Fruit fly (Drosophila melanogaster) whole organism, embryonic: ENCODE measurements around the gene CG32214.
A peak's percentile ranks its signal among the peaks of the same experiment; 100 is the strongest.

Experiments
- Adf1 ChIP-seq: fragments of 200-800 bp; sonication (Bioruptor generic); IDR thresholded peaks from 2 replicates; pipeline ENCODE4 v1.3.6; 2022; ENCODE audit warnings: missing biosample characterization, missing genetic modification characterization
- Atf6 ChIP-seq: fragments of 200-800 bp; sonication (Bioruptor generic); IDR thresholded peaks from 2 replicates; pipeline ENCODE4 v1.3.6; 2022; ENCODE audit warnings: missing biosample characterization, missing genetic modification characterization
- CG10543 ChIP-seq: fragments of 200-800 bp; sonication (Bioruptor generic); optimal IDR thresholded peaks from 3 replicates; lab custom pipeline; 2017; ENCODE audit warnings: missing biosample characterization, mild to moderate bottlenecking, missing genetic modification characterization, moderate library complexity
- CG11093 ChIP-seq: fragments of 200-800 bp; sonication (Bioruptor generic); IDR thresholded peaks from 3 replicates; pipeline ENCODE4 v1.3.6; 2022; ENCODE audit warnings: missing biosample characterization, missing genetic modification characterization
- CG11247 ChIP-seq: fragments of 200-800 bp; sonication (Bioruptor generic); IDR thresholded peaks from 2 replicates; pipeline ENCODE4 v1.3.6; 2022; ENCODE audit warnings: missing biosample characterization, missing genetic modification characterization
- CG12104 ChIP-seq: fragments of 200-800 bp; sonication (Bioruptor generic); optimal IDR thresholded peaks from 3 replicates; lab custom pipeline; 2016; ENCODE audit warnings: missing biosample characterization, missing genetic modification characterization
- CG12769 ChIP-seq: fragments of 200-800 bp; sonication (Bioruptor generic); optimal IDR thresholded peaks from 2 replicates; lab custom pipeline; 2019; ENCODE audit warnings: missing biosample characterization, mild to moderate bottlenecking, missing genetic modification characterization, moderate library complexity
- CG14667 ChIP-seq: fragments of 200-800 bp; sonication (Bioruptor generic); IDR thresholded peaks from 2 replicates; pipeline ENCODE4 v1.3.6; 2022; ENCODE audit warnings: missing biosample characterization, missing genetic modification characterization
- CG15011 ChIP-seq: fragments of 200-800 bp; sonication (Bioruptor generic); optimal IDR thresholded peaks from 3 replicates; lab custom pipeline; 2018; ENCODE audit warnings: missing biosample characterization, mild to moderate bottlenecking, missing genetic modification characterization
- CG17328 ChIP-seq: fragments of 200-800 bp; sonication (Bioruptor generic); IDR thresholded peaks from 2 replicates; pipeline ENCODE4 v1.3.6; 2022; ENCODE audit warnings: missing biosample characterization, missing genetic modification characterization
- CG17802 ChIP-seq: fragments of 200-800 bp; sonication (Bioruptor generic); optimal IDR thresholded peaks from 2 replicates; lab custom pipeline; 2018; ENCODE audit warnings: missing biosample characterization, mild to moderate bottlenecking, missing genetic modification characterization, moderate library complexity
- CG2678 ChIP-seq: fragments of 200-800 bp; sonication (Bioruptor generic); optimal IDR thresholded peaks from 3 replicates; lab custom pipeline; 2019; ENCODE audit warnings: missing biosample characterization, mild to moderate bottlenecking, missing genetic modification characterization, moderate library complexity
- CG4854 ChIP-seq: fragments of 200-800 bp; sonication (Bioruptor generic); optimal IDR thresholded peaks from 2 replicates; lab custom pipeline; 2016; ENCODE audit warnings: missing biosample characterization, missing genetic modification characterization, inconsistent platforms
- CG6854 ChIP-seq: fragments of 200-800 bp; sonication (Bioruptor generic); optimal IDR thresholded peaks from 3 replicates; lab custom pipeline; 2017; ENCODE audit warnings: missing biosample characterization, mild to moderate bottlenecking, missing genetic modification characterization
- CG7839 ChIP-seq: fragments of 200-800 bp; sonication (Bioruptor generic); optimal IDR thresholded peaks from 3 replicates; lab custom pipeline; 2018; ENCODE audit warnings: missing biosample characterization, mild to moderate bottlenecking, missing genetic modification characterization, moderate library complexity
- CG8359 ChIP-seq: fragments of 200-800 bp; sonication (Bioruptor generic); optimal IDR thresholded peaks from 2 replicates; lab custom pipeline; 2017; ENCODE audit warnings: missing biosample characterization, mild to moderate bottlenecking, missing genetic modification characterization, borderline replicate concordance
- CG8765 ChIP-seq: fragments of 200-800 bp; sonication (Bioruptor generic); IDR thresholded peaks from 2 replicates; pipeline ENCODE4 v1.3.6; 2022; ENCODE audit warnings: missing biosample characterization, missing genetic modification characterization
- CG9932 ChIP-seq: fragments of 200-800 bp; sonication (Bioruptor generic); IDR thresholded peaks from 2 replicates; pipeline ENCODE4 v1.3.6; 2022; ENCODE audit warnings: missing biosample characterization, missing genetic modification characterization
- Doc2 ChIP-seq: fragments of 200-800 bp; sonication (Bioruptor generic); IDR thresholded peaks from 2 replicates; pipeline ENCODE4 v1.3.6; 2022; ENCODE audit warnings: missing biosample characterization, missing genetic modification characterization
- ERR ChIP-seq: fragments of 200-800 bp; sonication (Bioruptor generic); optimal IDR thresholded peaks from 2 replicates; lab custom pipeline; 2016; ENCODE audit warnings: missing biosample characterization, missing genetic modification characterization
- Ets65A ChIP-seq: fragments of 200-800 bp; sonication (Bioruptor generic); peaks from one replicate; lab custom pipeline; 2016; ENCODE audit warnings: missing biosample characterization, missing genetic modification characterization
- Fer3 ChIP-seq: fragments of 200-800 bp; sonication (Bioruptor generic); optimal IDR thresholded peaks from 2 replicates; lab custom pipeline; 2018; ENCODE audit warnings: missing biosample characterization, mild to moderate bottlenecking, missing genetic modification characterization, moderate library complexity
- HHEX ChIP-seq: fragments of 200-800 bp; sonication (Bioruptor generic); optimal IDR thresholded peaks from 3 replicates; lab custom pipeline; 2017; ENCODE audit warnings: missing biosample characterization, mild to moderate bottlenecking, missing genetic modification characterization, missing genetic modification reagents
- Hey ChIP-seq: fragments of 200-800 bp; sonication (Bioruptor generic); optimal IDR thresholded peaks from 3 replicates; lab custom pipeline; 2018; ENCODE audit warnings: missing biosample characterization, mild to moderate bottlenecking, missing genetic modification characterization
- Kr ChIP-seq: fragments of 200-800 bp; sonication (Bioruptor generic); optimal IDR thresholded peaks from 2 replicates; lab custom pipeline; 2017; ENCODE audit warnings: missing biosample characterization, mild to moderate bottlenecking, missing genetic modification characterization
- Med ChIP-seq: fragments of 200-800 bp; sonication (Bioruptor generic); peaks from one replicate; lab custom pipeline; 2016; ENCODE audit warnings: missing biosample characterization, missing genetic modification characterization, mild to moderate bottlenecking, inconsistent platforms, moderate library complexity
- Myb ChIP-seq: fragments of 200-800 bp; sonication (Bioruptor generic); optimal IDR thresholded peaks from 2 replicates; lab custom pipeline; 2016; ENCODE audit warnings: missing biosample characterization, missing genetic modification characterization
- NK7.1 ChIP-seq: fragments of 200-800 bp; sonication (Bioruptor generic); optimal IDR thresholded peaks from 3 replicates; lab custom pipeline; 2016; ENCODE audit warnings: missing biosample characterization, missing genetic modification characterization
- Oaz ChIP-seq: fragments of 200-800 bp; sonication (Bioruptor generic); IDR thresholded peaks from 2 replicates; pipeline ENCODE4 v1.3.6; 2022; ENCODE audit warnings: missing biosample characterization, missing genetic modification characterization
- amos ChIP-seq: fragments of 200-800 bp; sonication (Bioruptor generic); IDR thresholded peaks from 2 replicates; pipeline ENCODE4 v1.3.6; 2022; ENCODE audit warnings: missing biosample characterization, missing genetic modification characterization; ENCODE audit not compliant: partially characterized antibody
- aop ChIP-seq: fragments of 200-800 bp; sonication (Bioruptor generic); IDR thresholded peaks from 2 replicates; pipeline ENCODE4 v1.3.6; 2022; ENCODE audit warnings: missing biosample characterization, missing genetic modification characterization
- btn ChIP-seq: fragments of 200-800 bp; sonication (Bioruptor generic); optimal IDR thresholded peaks from 2 replicates; lab custom pipeline; 2016; ENCODE audit warnings: missing biosample characterization, missing genetic modification characterization
- ci ChIP-seq: fragments of 200-800 bp; sonication (Bioruptor generic); IDR thresholded peaks from 3 replicates; pipeline ENCODE4 v1.3.6; 2022; ENCODE audit warnings: missing biosample characterization, missing genetic modification characterization
- corto ChIP-seq: fragments of 200-800 bp; sonication (Bioruptor generic); optimal IDR thresholded peaks from 2 replicates; lab custom pipeline; 2016; ENCODE audit warnings: missing biosample characterization, mild to moderate bottlenecking, missing genetic modification characterization, moderate library complexity
- gem ChIP-seq: fragments of 200-800 bp; sonication (Bioruptor generic); optimal IDR thresholded peaks from 2 replicates; lab custom pipeline; 2019; ENCODE audit warnings: missing biosample characterization, mild to moderate bottlenecking, missing genetic modification characterization, moderate library complexity
- grn ChIP-seq: fragments of 200-800 bp; sonication (Bioruptor generic); optimal IDR thresholded peaks from 3 replicates; lab custom pipeline; 2017; ENCODE audit warnings: missing biosample characterization, missing genetic modification characterization
- ind ChIP-seq: fragments of 200-800 bp; sonication (Bioruptor generic); optimal IDR thresholded peaks from 3 replicates; lab custom pipeline; 2016; ENCODE audit warnings: missing biosample characterization, missing genetic modification characterization
- kni ChIP-seq: fragments of 200-800 bp; sonication (Bioruptor generic); optimal IDR thresholded peaks from 3 replicates; lab custom pipeline; 2017; ENCODE audit warnings: mild to moderate bottlenecking, missing biosample characterization, missing genetic modification reagents, missing genetic modification characterization
- lmd ChIP-seq: fragments of 200-800 bp; sonication (Bioruptor generic); IDR thresholded peaks from 2 replicates; pipeline ENCODE4 v1.3.6; 2022; ENCODE audit warnings: missing biosample characterization, missing genetic modification characterization
- luna ChIP-seq: fragments of 200-800 bp; sonication (Bioruptor generic); optimal IDR thresholded peaks from 2 replicates; lab custom pipeline; 2016; ENCODE audit warnings: missing biosample characterization, missing genetic modification characterization
- mld ChIP-seq: fragments of 200-800 bp; sonication (Bioruptor generic); IDR thresholded peaks from 3 replicates; pipeline ENCODE4 v1.3.6; 2022; ENCODE audit warnings: missing biosample characterization, missing genetic modification characterization; ENCODE audit not compliant: partially characterized antibody
- odd ChIP-seq: fragments of 200-800 bp; sonication (Bioruptor generic); optimal IDR thresholded peaks from 2 replicates; lab custom pipeline; 2017; ENCODE audit warnings: missing biosample characterization, mild to moderate bottlenecking, missing genetic modification characterization
- peb ChIP-seq: fragments of 200-800 bp; sonication (Bioruptor generic); IDR thresholded peaks from 2 replicates; pipeline ENCODE4 v1.3.6; 2022; ENCODE audit warnings: missing biosample characterization, missing genetic modification characterization
- phol ChIP-seq: fragments of 200-800 bp; sonication (Bioruptor generic); optimal IDR thresholded peaks from 3 replicates; lab custom pipeline; 2018; ENCODE audit warnings: missing biosample characterization, mild to moderate bottlenecking, missing genetic modification characterization, moderate library complexity
- pros ChIP-seq: fragments of 200-800 bp; sonication (Bioruptor generic); optimal IDR thresholded peaks from 3 replicates; lab custom pipeline; 2019; ENCODE audit warnings: missing biosample characterization, mild to moderate bottlenecking, missing genetic modification characterization, moderate library complexity
- ro ChIP-seq: fragments of 200-800 bp; sonication (Bioruptor generic); IDR thresholded peaks from 2 replicates; pipeline ENCODE4 v1.3.6; 2022; ENCODE audit warnings: missing biosample characterization, missing genetic modification characterization
- sc ChIP-seq, 3 experiments: fragments of >200 bp in 2 of 3; fragments of 200-800 bp in 1 of 3; sonication (Bioruptor generic) in 1 of 3; optimal IDR thresholded peaks; 2 replicates in 2 of 3; 3 replicates in 1 of 3; lab custom pipeline; 2017; ENCODE audit warnings: mild to moderate bottlenecking in 1 of 3, missing biosample characterization in 1 of 3, missing genetic modification characterization in 1 of 3, missing genetic modification reagents in 1 of 3
- schlank ChIP-seq: fragments of 200-800 bp; sonication (Bioruptor generic); optimal IDR thresholded peaks from 2 replicates; lab custom pipeline; 2018; ENCODE audit warnings: missing biosample characterization, mild to moderate bottlenecking, missing genetic modification characterization
- sim ChIP-seq: fragments of 200-800 bp; sonication (Bioruptor generic); IDR thresholded peaks from 2 replicates; pipeline ENCODE4 v1.3.6; 2022; ENCODE audit warnings: missing biosample characterization, missing genetic modification characterization
- ssp ChIP-seq: fragments of 200-800 bp; sonication (Bioruptor generic); IDR thresholded peaks from 2 replicates; pipeline ENCODE4 v1.3.6; 2022; ENCODE audit warnings: missing biosample characterization, missing genetic modification characterization
- vvl ChIP-seq: fragments of 200-800 bp; sonication (Bioruptor generic); IDR thresholded peaks from 2 replicates; pipeline ENCODE4 v1.3.6; 2022; ENCODE audit warnings: missing biosample characterization, missing genetic modification characterization
- wek ChIP-seq: fragments of 200-800 bp; sonication (Bioruptor generic); optimal IDR thresholded peaks from 3 replicates; lab custom pipeline; 2018; ENCODE audit warnings: missing biosample characterization, mild to moderate bottlenecking, missing genetic modification characterization, moderate library complexity

CG32214 gene

DNA sequence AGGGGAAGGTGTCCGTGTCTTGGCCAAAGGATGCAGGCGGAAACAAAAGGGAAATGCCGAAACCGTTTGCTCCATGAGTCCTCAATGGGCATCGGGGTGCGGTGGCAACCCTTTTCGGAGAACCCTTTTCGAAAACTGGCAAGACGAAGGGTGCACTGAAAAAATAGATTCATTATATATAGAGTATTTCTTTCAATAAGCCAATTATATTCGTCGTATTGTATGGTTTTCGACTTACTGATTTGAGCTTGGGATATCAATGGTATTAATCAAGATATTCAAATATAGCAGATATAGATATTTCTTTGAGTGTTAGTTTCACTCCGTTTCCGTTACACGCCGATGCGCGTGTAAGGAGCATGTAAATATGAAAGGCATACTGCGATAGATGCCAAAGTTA is 24.9 kb upstream of the CG32214 start (continued):
- TF ChIP-seq amos (GFP tag; lab: Robert Waterston, UW) (no peak), CG17802 (tag; lab: Kevin White, UChicago) (no peak), kni (GFP tag; lab: Kevin White, UChicago) (no peak), lmd (no peak), Oaz (no peak), CG9932 (GFP tag; lab: Robert Waterston, UW) (0 out of 2 replicates have a peak, but pooled peaks have one; percentile 20), Adf1 (no peak), Med (peak; percentile 57), CG17328 (GFP tag; lab: Robert Waterston, UW) (0 out of 2 replicates have a peak, but pooled peaks have one; percentile 5), phol (tag; lab: Kevin White, UChicago) (no peak), Atf6 (GFP tag; lab: Robert Waterston, UW) (no peak), CG4854 (no peak), grn (GFP tag; lab: Kevin White, UChicago) (no peak), CG8359 (GFP tag; lab: Kevin White, UChicago) (no peak), NK7.1 (no peak), mld (GFP tag; lab: Robert Waterston, UW) (no peak), ERR (GFP tag; lab: Kevin White, UChicago) (no peak), CG8765 (GFP tag; lab: Robert Waterston, UW) (no peak), ind (GFP tag; lab: Kevin White, UChicago) (no peak), Hey (tag; lab: Kevin White, UChicago) (no peak), ci (GFP tag; lab: Robert Waterston, UW) (0 out of 3 replicates have a peak, but pooled peaks have one; percentile 37), CG7839 (tag; lab: Kevin White, UChicago) (peak; percentile 15), corto (GFP tag; lab: Kevin White, UChicago) (no peak), vvl (GFP tag; lab: Robert Waterston, UW) (no peak), CG2678 (tag; lab: Kevin White, UChicago) (peak; percentile 41), gem (tag; lab: Kevin White, UChicago) (peak; percentile 14), luna (GFP tag; lab: Kevin White, UChicago) (no peak), CG6854 (GFP tag; lab: Kevin White, UChicago) (no peak), Ets65A (GFP tag; lab: Kevin White, UChicago) (peak; percentile 83), ssp (GFP tag; lab: Robert Waterston, UW) (no peak), wek (GFP tag; lab: Kevin White, UChicago) (no peak), Kr (GFP tag; lab: Kevin White, UChicago) (no peak), odd (GFP tag; lab: Kevin White, UChicago) (no peak), CG15011 (GFP tag; lab: Kevin White, UChicago) (no peak), CG14667 (no peak), btn (GFP tag; lab: Kevin White, UChicago) (no peak), CG10543 (no peak), schlank (tag; lab: Kevin White, UChicago) (no peak), HHEX (GFP tag; lab: Kevin White, UChicago) (no peak), Doc2 (GFP tag; lab: Robert Waterston, UW) (no peak), CG11247 (GFP tag; lab: Robert Waterston, UW) (no peak), sc (optimal IDR thresholded peaks at IDR 0.05; lab: Kevin White, UChicago) (no peak), sc (GFP tag; optimal IDR thresholded peaks at IDR 0.05; lab: Kevin White, UChicago) (no peak), ro (GFP tag; lab: Robert Waterston, UW) (no peak), aop (GFP tag; lab: Robert Waterston, UW) (no peak), peb (GFP tag; lab: Robert Waterston, UW) (no peak), CG12104 (GFP tag; lab: Kevin White, UChicago) (no peak), CG12769 (tag; lab: Kevin White, UChicago) (peak; percentile 3), sim (GFP tag; lab: Robert Waterston, UW) (no peak), pros (GFP tag; lab: Kevin White, UChicago) (no peak), CG11093 (GFP tag; lab: Robert Waterston, UW) (no peak), Myb (GFP tag; lab: Kevin White, UChicago) (no peak), Fer3 (tag; lab: Kevin White, UChicago) (no peak)
